ENCODE assay signal across 1 fruit fly cellular context in the genomic region with DNA sequence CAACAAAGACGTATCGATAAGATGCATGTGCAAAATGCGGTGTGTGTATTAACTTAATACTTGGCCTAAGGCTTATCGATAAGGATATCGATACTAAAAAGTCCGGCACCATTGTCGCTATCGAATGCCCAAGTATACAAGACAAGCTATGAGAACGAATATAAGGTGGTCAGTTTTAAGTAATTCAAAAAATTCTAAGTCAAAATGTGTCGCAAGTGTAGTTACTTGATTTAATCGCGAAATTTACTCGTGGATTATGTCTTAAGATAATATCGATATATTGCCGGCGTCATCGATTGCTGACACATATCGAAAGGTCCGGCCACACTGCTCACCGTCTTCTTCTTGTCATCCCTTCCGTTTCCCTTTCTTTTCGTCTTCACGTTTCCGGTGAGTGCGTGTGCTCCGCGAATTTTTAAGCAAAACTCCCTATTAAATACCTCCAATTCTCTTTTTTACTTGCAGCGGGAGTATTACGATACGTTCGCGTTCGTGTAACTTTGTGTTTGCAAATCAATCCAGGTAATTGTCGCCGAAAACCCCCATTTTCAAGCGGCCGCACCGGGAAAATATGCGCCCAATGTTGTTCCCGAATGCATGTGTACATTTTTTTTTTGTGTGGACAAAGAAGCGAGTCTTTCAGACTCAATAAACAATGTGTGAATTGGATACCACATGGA.
TF ChIP-seq lines count a peak whose summit lies in the region.

A gene (plus strand): TSS at position 348 of the 680 bp plus-strand sequence.

TF ChIP-seq in whole organism, embryonic, 481 proteins besides CTCF, POLR2A, EP300 and RAD21 (continued from another document and continues in another):
- peak; percentile 76 for TF ChIP-seq stwl (tag; optimal IDR thresholded peaks at IDR 0.05; lab: Kevin White, UChicago)
- TF ChIP-seq jumu (GFP tag; optimal IDR thresholded peaks at IDR 0.05; lab: Kevin White, UChicago): peak; percentile 73
- peak; percentile 90 for TF ChIP-seq CG13624 (GFP tag; optimal IDR thresholded peaks at IDR 0.05; lab: Kevin White, UChicago)
- no peak; the same call in 1 of the 2 replicates for TF ChIP-seq Taf1 (GFP tag; IDR thresholded peaks at IDR 0.05; lab: Robert Waterston, UW)
- peak; percentile 82 for TF ChIP-seq unpg (GFP tag; optimal IDR thresholded peaks at IDR 0.05; lab: Kevin White, UChicago)
- TF ChIP-seq NC2α (GFP tag; optimal IDR thresholded peaks at IDR 0.05; lab: Kevin White, UChicago): peak; percentile 94
- peak; percentile 99 for TF ChIP-seq YL-1 (GFP tag; optimal IDR thresholded peaks at IDR 0.05; lab: Kevin White, UChicago)
- peak; percentile 82 for TF ChIP-seq Awh (GFP tag; IDR thresholded peaks at IDR 0.05; lab: Robert Waterston, UW)
- peak; percentile 85 for TF ChIP-seq so (GFP tag; IDR thresholded peaks at IDR 0.05; lab: Robert Waterston, UW)
- TF ChIP-seq Sox102F (GFP tag; optimal IDR thresholded peaks at IDR 0.05; lab: Kevin White, UChicago): peak; percentile 47
- peak; percentile 76 for TF ChIP-seq CG3163 (GFP tag; optimal IDR thresholded peaks at IDR 0.05; lab: Kevin White, UChicago)
- peak; percentile 78 for TF ChIP-seq Side (GFP tag; optimal IDR thresholded peaks at IDR 0.05; lab: Kevin White, UChicago)
- TF ChIP-seq row (GFP tag; IDR thresholded peaks at IDR 0.05; lab: Robert Waterston, UW): peak; percentile 55
- peak; percentile 91 for TF ChIP-seq CG8089 (GFP tag; optimal IDR thresholded peaks at IDR 0.05; lab: Kevin White, UChicago)
- TF ChIP-seq eve (GFP tag; optimal IDR thresholded peaks at IDR 0.05; lab: Kevin White, UChicago): peak in 1 of 2 experiments; percentile 96
- TF ChIP-seq Hr51 (GFP tag; optimal IDR thresholded peaks at IDR 0.05; lab: Kevin White, UChicago): peak; percentile 78
- peak; percentile 95 for TF ChIP-seq Sry-δ (GFP tag; optimal IDR thresholded peaks at IDR 0.05; lab: Kevin White, UChicago)
- no peak for TF ChIP-seq Gsc (GFP tag; IDR thresholded peaks at IDR 0.05; lab: Robert Waterston, UW)
- peak; percentile 71 for TF ChIP-seq lbe (GFP tag; optimal IDR thresholded peaks at IDR 0.05; lab: Kevin White, UChicago)
- peak; percentile 84 for TF ChIP-seq CG2202 (tag; optimal IDR thresholded peaks at IDR 0.05; lab: Kevin White, UChicago)
- TF ChIP-seq dm (GFP tag; optimal IDR thresholded peaks at IDR 0.05; lab: Kevin White, UChicago): peak; percentile 95
- TF ChIP-seq Dad (GFP tag; optimal IDR thresholded peaks at IDR 0.05; lab: Kevin White, UChicago): peak; percentile 89
- peak; percentile 88 for TF ChIP-seq Kr (GFP tag; optimal IDR thresholded peaks at IDR 0.05; lab: Kevin White, UChicago)
- TF ChIP-seq Oaz (GFP tag; IDR thresholded peaks at IDR 0.05; lab: Robert Waterston, UW): peak; percentile 57
- peak; percentile 67 for TF ChIP-seq CG5245 (GFP tag; optimal IDR thresholded peaks at IDR 0.05; lab: Kevin White, UChicago)
- peak; percentile 85 for TF ChIP-seq Bteb2 (GFP tag; optimal IDR thresholded peaks at IDR 0.05; lab: Kevin White, UChicago)
- TF ChIP-seq CG2875 (GFP tag; optimal IDR thresholded peaks at IDR 0.05; lab: Kevin White, UChicago): peak; percentile 91
- TF ChIP-seq CG3838 (GFP tag; optimal IDR thresholded peaks at IDR 0.05; lab: Kevin White, UChicago): peak; percentile 54
- peak; percentile 85 for TF ChIP-seq CG3847 (GFP tag; IDR thresholded peaks at IDR 0.05; lab: Robert Waterston, UW)
- peak; percentile 91 for TF ChIP-seq CG13287 (GFP tag; IDR thresholded peaks at IDR 0.05; lab: Robert Waterston, UW; ENCODE audit: partially characterized antibody)
- TF ChIP-seq Mes4 (GFP tag; optimal IDR thresholded peaks at IDR 0.05; lab: Kevin White, UChicago): peak; percentile 98
- peak; percentile 68 for TF ChIP-seq bab2 (GFP tag; optimal IDR thresholded peaks at IDR 0.05; lab: Kevin White, UChicago)
- peak; percentile 96 for TF ChIP-seq CG4328 (GFP tag; optimal IDR thresholded peaks at IDR 0.05; lab: Kevin White, UChicago)
- peak; percentile 77 for TF ChIP-seq gsb-n (tag; optimal IDR thresholded peaks at IDR 0.05; lab: Kevin White, UChicago)
- peak; percentile 96 for TF ChIP-seq sens (GFP tag; lab: Kevin White, UChicago)
- TF ChIP-seq tin (GFP tag; optimal IDR thresholded peaks at IDR 0.05; lab: Kevin White, UChicago): peak; percentile 72
- TF ChIP-seq CG2116 (GFP tag; optimal IDR thresholded peaks at IDR 0.05; lab: Kevin White, UChicago): peak; percentile 95
- peak; percentile 90 for TF ChIP-seq Hand (GFP tag; optimal IDR thresholded peaks at IDR 0.05; lab: Kevin White, UChicago)
- peak; percentile 73 for TF ChIP-seq CG8944 (GFP tag; optimal IDR thresholded peaks at IDR 0.05; lab: Kevin White, UChicago)
- peak; percentile 70 for TF ChIP-seq CG1024 (GFP tag; IDR thresholded peaks at IDR 0.05; lab: Robert Waterston, UW)
- TF ChIP-seq CG1233 (GFP tag; optimal IDR thresholded peaks at IDR 0.05; lab: Kevin White, UChicago): peak; percentile 96
- TF ChIP-seq CG9437 (GFP tag; optimal IDR thresholded peaks at IDR 0.05; lab: Kevin White, UChicago): peak; percentile 89
- TF ChIP-seq sug (tag; optimal IDR thresholded peaks at IDR 0.05; lab: Kevin White, UChicago): peak; percentile 88
- peak; percentile 76 for TF ChIP-seq Dip3 (GFP tag; optimal IDR thresholded peaks at IDR 0.05; lab: Kevin White, UChicago)
- TF ChIP-seq Bgb (GFP tag; IDR thresholded peaks at IDR 0.05; lab: Robert Waterston, UW; ENCODE audit: partially characterized antibody): peak; percentile 91
- TF ChIP-seq CG9727 (GFP tag; optimal IDR thresholded peaks at IDR 0.05; lab: Kevin White, UChicago): peak; percentile 97
- TF ChIP-seq CG14014 (GFP tag; IDR thresholded peaks at IDR 0.05; lab: Robert Waterston, UW): peak; percentile 66; the same call in 1 of the 2 replicates
- TF ChIP-seq ara (GFP tag; IDR thresholded peaks at IDR 0.05; lab: Robert Waterston, UW): peak; percentile 47
- peak; percentile 54 for TF ChIP-seq CG13123 (GFP tag; optimal IDR thresholded peaks at IDR 0.05; lab: Kevin White, UChicago)
- peak; percentile 77 for TF ChIP-seq CG9817 (tag; optimal IDR thresholded peaks at IDR 0.05; lab: Kevin White, UChicago)
- TF ChIP-seq CG12391 (tag; optimal IDR thresholded peaks at IDR 0.05; lab: Kevin White, UChicago): peak; percentile 87
- peak; percentile 29 for TF ChIP-seq CG31388 (GFP tag; optimal IDR thresholded peaks at IDR 0.05; lab: Kevin White, UChicago)
- TF ChIP-seq CG9797 (GFP tag; optimal IDR thresholded peaks at IDR 0.05; lab: Kevin White, UChicago): peak; percentile 86
- peak; percentile 39 for TF ChIP-seq Tbp (GFP tag; optimal IDR thresholded peaks at IDR 0.05; lab: Kevin White, UChicago)
- peak; percentile 46 for TF ChIP-seq sd (tag; optimal IDR thresholded peaks at IDR 0.05; lab: Kevin White, UChicago)
- peak; percentile 92 for TF ChIP-seq CG6854 (GFP tag; optimal IDR thresholded peaks at IDR 0.05; lab: Kevin White, UChicago)
- TF ChIP-seq BtbVII (GFP tag; optimal IDR thresholded peaks at IDR 0.05; lab: Kevin White, UChicago): peak; percentile 94
- TF ChIP-seq her (GFP tag; optimal IDR thresholded peaks at IDR 0.05; lab: Kevin White, UChicago): peak; percentile 84
- TF ChIP-seq CG14965 (GFP tag; optimal IDR thresholded peaks at IDR 0.05; lab: Kevin White, UChicago; ENCODE audit: borderline replicate concordance): peak; percentile 68
- TF ChIP-seq pb (GFP tag; optimal IDR thresholded peaks at IDR 0.05; lab: Kevin White, UChicago): peak; percentile 93
- TF ChIP-seq Dp (GFP tag; optimal IDR thresholded peaks at IDR 0.05; lab: Kevin White, UChicago): peak; percentile 48
- TF ChIP-seq Meics (GFP tag; optimal IDR thresholded peaks at IDR 0.05; lab: Kevin White, UChicago): peak; percentile 96
- peak; percentile 54 for TF ChIP-seq toy (GFP tag; IDR thresholded peaks at IDR 0.05; lab: Robert Waterston, UW)
- peak; percentile 80 for TF ChIP-seq HmgD (GFP tag; optimal IDR thresholded peaks at IDR 0.05; lab: Kevin White, UChicago)
- TF ChIP-seq luna (GFP tag; optimal IDR thresholded peaks at IDR 0.05; lab: Kevin White, UChicago): peak; percentile 47
- peak; percentile 72; the same call in 1 of the 2 replicates for TF ChIP-seq stc (GFP tag; IDR thresholded peaks at IDR 0.05; lab: Robert Waterston, UW)
- peak; percentile 73; the same call in 1 of the 3 replicates for TF ChIP-seq CG11560 (tag; IDR thresholded peaks at IDR 0.05; lab: Robert Waterston, UW)
- peak; percentile 68 for TF ChIP-seq Chrac-16 (GFP tag; optimal IDR thresholded peaks at IDR 0.05; lab: Kevin White, UChicago)
- TF ChIP-seq CG2889 (GFP tag; IDR thresholded peaks at IDR 0.05; lab: Robert Waterston, UW): peak; percentile 51; the same call in 1 of the 3 replicates
- peak; percentile 5 for TF ChIP-seq cg (GFP tag; optimal IDR thresholded peaks at IDR 0.05; lab: Kevin White, UChicago)
- peak; percentile 83 for TF ChIP-seq salm (tag; optimal IDR thresholded peaks at IDR 0.05; lab: Kevin White, UChicago)
- 0 out of 2 replicates have a peak, but pooled peaks have one; percentile 19 for TF ChIP-seq esg (GFP tag; conservative IDR thresholded peaks at IDR 0.05; lab: Robert Waterston, UW)
- peak; percentile 75 for TF ChIP-seq H15 (GFP tag; IDR thresholded peaks at IDR 0.05; lab: Robert Waterston, UW)
- peak; percentile 86 for TF ChIP-seq Elba2 (GFP tag; optimal IDR thresholded peaks at IDR 0.05; lab: Kevin White, UChicago)
- peak; percentile 83 for TF ChIP-seq Myb (GFP tag; optimal IDR thresholded peaks at IDR 0.05; lab: Kevin White, UChicago)
- peak; percentile 42 for TF ChIP-seq CG9215 (GFP tag; IDR thresholded peaks at IDR 0.05; lab: Robert Waterston, UW)
- peak; percentile 70 for TF ChIP-seq CG6689 (GFP tag; IDR thresholded peaks at IDR 0.05; lab: Robert Waterston, UW)
- TF ChIP-seq ERR (GFP tag; optimal IDR thresholded peaks at IDR 0.05; lab: Kevin White, UChicago): peak; percentile 40
- TF ChIP-seq Doc3 (GFP tag; IDR thresholded peaks at IDR 0.05; lab: Robert Waterston, UW; ENCODE audit: partially characterized antibody): peak; percentile 89
- TF ChIP-seq CG34422 (GFP tag; IDR thresholded peaks at IDR 0.05; lab: Robert Waterston, UW): peak; percentile 84
- TF ChIP-seq wek (GFP tag; optimal IDR thresholded peaks at IDR 0.05; lab: Kevin White, UChicago): peak; percentile 94
- TF ChIP-seq CG30020 (tag; optimal IDR thresholded peaks at IDR 0.05; lab: Kevin White, UChicago): peak; percentile 69
- peak; percentile 96 for TF ChIP-seq CG32532 (GFP tag; IDR thresholded peaks at IDR 0.05; lab: Robert Waterston, UW)
- peak; percentile 63 for TF ChIP-seq Hr3 (GFP tag; optimal IDR thresholded peaks at IDR 0.05; lab: Kevin White, UChicago)
- peak; percentile 47 for TF ChIP-seq Deaf1 (tag; optimal IDR thresholded peaks at IDR 0.05; lab: Kevin White, UChicago)
- peak; percentile 91 for TF ChIP-seq gro (GFP tag; optimal IDR thresholded peaks at IDR 0.05; lab: Kevin White, UChicago)
- peak; percentile 92 for TF ChIP-seq CG15514 (GFP tag; optimal IDR thresholded peaks at IDR 0.05; lab: Kevin White, UChicago)
- peak; percentile 84 for TF ChIP-seq CG1529 (GFP tag; optimal IDR thresholded peaks at IDR 0.05; lab: Kevin White, UChicago)
- no peak for TF ChIP-seq sc (optimal IDR thresholded peaks at IDR 0.05; lab: Kevin White, UChicago)
- TF ChIP-seq sc (GFP tag; optimal IDR thresholded peaks at IDR 0.05; lab: Kevin White, UChicago): peak; percentile 85
- peak; percentile 83 for TF ChIP-seq bigmax (GFP tag; optimal IDR thresholded peaks at IDR 0.05; lab: Kevin White, UChicago)
- peak in 1 of 2 experiments; percentile 87 for TF ChIP-seq Eip74EF (GFP tag; optimal IDR thresholded peaks at IDR 0.05; lab: Kevin White, UChicago)
- peak; percentile 76 for TF ChIP-seq Nf-YB (GFP tag; optimal IDR thresholded peaks at IDR 0.05; lab: Kevin White, UChicago)
- peak; percentile 83 for TF ChIP-seq CG12299 (tag; optimal IDR thresholded peaks at IDR 0.05; lab: Kevin White, UChicago)
- peak; percentile 54 for TF ChIP-seq CG10462 (GFP tag; optimal IDR thresholded peaks at IDR 0.05; lab: Kevin White, UChicago)
- peak; percentile 70 for TF ChIP-seq CG8281 (tag; optimal IDR thresholded peaks at IDR 0.05; lab: Kevin White, UChicago)
- TF ChIP-seq Asciz (GFP tag; optimal IDR thresholded peaks at IDR 0.05; lab: Kevin White, UChicago): peak; percentile 94
- TF ChIP-seq Trl (optimal IDR thresholded peaks at IDR 0.05; lab: Kevin White, UChicago): no peak
- TF ChIP-seq Trl (GFP tag; optimal IDR thresholded peaks at IDR 0.05; lab: Kevin White, UChicago): peak; percentile 82
- TF ChIP-seq hkb (optimal IDR thresholded peaks at IDR 0.05; lab: Kevin White, UChicago): peak; percentile 49
- TF ChIP-seq hkb (GFP tag; IDR thresholded peaks at IDR 0.05; lab: Robert Waterston, UW): peak; percentile 78
- TF ChIP-seq CG6654 (GFP tag; optimal IDR thresholded peaks at IDR 0.05; lab: Kevin White, UChicago): peak; percentile 77
- no peak for TF ChIP-seq Ravus (GFP tag; IDR thresholded peaks at IDR 0.05; lab: Robert Waterston, UW)
- peak; percentile 83 for TF ChIP-seq CG18764 (GFP tag; optimal IDR thresholded peaks at IDR 0.05; lab: Kevin White, UChicago)
- TF ChIP-seq Usf (GFP tag; optimal IDR thresholded peaks at IDR 0.05; lab: Kevin White, UChicago): peak; percentile 86
- TF ChIP-seq CG8478 (optimal IDR thresholded peaks at IDR 0.05; lab: Kevin White, UChicago): no peak
- TF ChIP-seq CG31441 (GFP tag; IDR thresholded peaks at IDR 0.05; lab: Robert Waterston, UW): peak; percentile 85
- TF ChIP-seq Dek (tag; optimal IDR thresholded peaks at IDR 0.05; lab: Kevin White, UChicago): peak; percentile 56
- TF ChIP-seq Vsx1 (GFP tag; optimal IDR thresholded peaks at IDR 0.05; lab: Kevin White, UChicago): peak; percentile 93
- TF ChIP-seq chn (GFP tag; optimal IDR thresholded peaks at IDR 0.05; lab: Kevin White, UChicago): peak; percentile 23
- peak; percentile 88 for TF ChIP-seq CG34224 (GFP tag; IDR thresholded peaks at IDR 0.05; lab: Robert Waterston, UW; ENCODE audit: partially characterized antibody)
- TF ChIP-seq CG6175 (GFP tag; IDR thresholded peaks at IDR 0.05; lab: Robert Waterston, UW): peak; percentile 66; the same call in 2 of the 3 replicates
- TF ChIP-seq CG7839 (tag; optimal IDR thresholded peaks at IDR 0.05; lab: Kevin White, UChicago): peak; percentile 83
- peak; percentile 81 for TF ChIP-seq Dbx (GFP tag; IDR thresholded peaks at IDR 0.05; lab: Robert Waterston, UW)
- peak; percentile 74; the same call in 2 of the 3 replicates for TF ChIP-seq mld (GFP tag; IDR thresholded peaks at IDR 0.05; lab: Robert Waterston, UW; ENCODE audit: partially characterized antibody)
- TF ChIP-seq otp (GFP tag; IDR thresholded peaks at IDR 0.05; lab: Robert Waterston, UW): peak; percentile 87
- TF ChIP-seq Antp (GFP tag; optimal IDR thresholded peaks at IDR 0.05; lab: Kevin White, UChicago): peak; percentile 44
- peak; percentile 87 for TF ChIP-seq Max (GFP tag; optimal IDR thresholded peaks at IDR 0.05; lab: Kevin White, UChicago)
- no peak for TF ChIP-seq prd (optimal IDR thresholded peaks at IDR 0.05; lab: Kevin White, UChicago)
- TF ChIP-seq prd (GFP tag; IDR thresholded peaks at IDR 0.05; lab: Robert Waterston, UW): peak; percentile 60
- TF ChIP-seq Fer1 (GFP tag; optimal IDR thresholded peaks at IDR 0.05; lab: Kevin White, UChicago): peak; percentile 93
